Fruit fly (Drosophila melanogaster) whole organism, pupa: ENCODE data around the gene rno.

Experiments
- CG10348 ChIP-seq: fragments of 200-800 bp; sonication (Bioruptor generic); IDR thresholded peaks from 2 replicates; pipeline ENCODE4 v1.3.6; 2022; ENCODE audit warnings: missing biosample characterization, missing genetic modification characterization
- CG15710 ChIP-seq: fragments of 200-800 bp; sonication (Bioruptor generic); optimal IDR thresholded peaks from 2 replicates; lab custom pipeline; 2018; ENCODE audit warnings: missing biosample characterization, mild to moderate bottlenecking, missing genetic modification characterization, moderate library complexity
- CG32121 ChIP-seq: fragments of 200-800 bp; sonication (Bioruptor generic); IDR thresholded peaks from 2 replicates; pipeline ENCODE4 v1.3.6; 2022; ENCODE audit warnings: missing biosample characterization, missing genetic modification characterization
- CG4496 ChIP-seq: fragments of 200-800 bp; sonication (Bioruptor generic); IDR thresholded peaks from 3 replicates; pipeline ENCODE4 v1.3.6; 2022; ENCODE audit warnings: missing biosample characterization, missing genetic modification characterization
- CG8301 ChIP-seq: fragments of 200-800 bp; sonication (Bioruptor generic); optimal IDR thresholded peaks from 2 replicates; lab custom pipeline; 2018; ENCODE audit warnings: missing biosample characterization, mild to moderate bottlenecking, missing genetic modification characterization
- D1 ChIP-seq: fragments of 200-800 bp; sonication (Bioruptor generic); optimal IDR thresholded peaks from 2 replicates; lab custom pipeline; 2018; ENCODE audit warnings: missing biosample characterization, mild to moderate bottlenecking, missing genetic modification characterization, moderate library complexity
- rn ChIP-seq: fragments of 200-800 bp; sonication (Bioruptor generic); IDR thresholded peaks from 2 replicates; pipeline ENCODE4 v1.3.6; 2022; ENCODE audit warnings: missing biosample characterization, missing genetic modification characterization

- TF ChIP-seq rn = no peak
- TF ChIP-seq CG15710 = no peak
- no peak for TF ChIP-seq CG8301 (tag; lab: Kevin White, UChicago)
- TF ChIP-seq CG10348 (GFP tag; lab: Robert Waterston, UW) = no peak
- 0 out of 3 replicates have a peak, but pooled peaks have one; percentile 36 for TF ChIP-seq CG4496 (GFP tag; lab: Robert Waterston, UW)
- TF ChIP-seq D1 (tag; lab: Kevin White, UChicago) = no peak
- TF ChIP-seq CG32121 (GFP tag; lab: Robert Waterston, UW) = no peak
These were observed 11.6 kb upstream of the rno start, which contains the start of gene Prp4k for dm6 chr3L:211200-211599.
